Worm (Caenorhabditis elegans): Measurements from ENCODE around the gene gyg-2.

The gyg-2 gene

DNA sequence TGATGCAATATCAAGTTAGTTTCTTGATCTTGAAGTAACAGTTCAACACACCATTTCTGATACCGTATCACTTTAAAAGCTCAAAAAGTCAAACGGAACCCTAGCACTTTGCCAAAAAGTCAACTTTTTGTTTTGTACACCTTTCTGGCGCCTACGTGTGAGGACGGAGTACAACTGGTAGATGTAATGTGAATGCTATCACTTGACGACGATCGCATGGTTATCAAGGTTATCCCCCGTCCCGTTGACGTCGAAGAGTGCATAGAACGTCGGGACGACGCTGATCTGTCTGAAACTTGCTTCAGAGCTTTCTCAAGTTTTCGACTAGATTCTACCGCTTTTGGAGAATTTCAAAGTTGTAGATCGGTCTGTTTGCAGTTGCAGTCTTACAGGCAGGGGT lies 33.9 kb upstream of the gyg-2 start:
- TF ChIP-seq ztf-23 (GFP tag; IDR thresholded peaks at IDR 0.05), result no peak
- no peak for TF ChIP-seq ref-1 (GFP tag; conservative IDR thresholded peaks at IDR 0.05)

DNA sequence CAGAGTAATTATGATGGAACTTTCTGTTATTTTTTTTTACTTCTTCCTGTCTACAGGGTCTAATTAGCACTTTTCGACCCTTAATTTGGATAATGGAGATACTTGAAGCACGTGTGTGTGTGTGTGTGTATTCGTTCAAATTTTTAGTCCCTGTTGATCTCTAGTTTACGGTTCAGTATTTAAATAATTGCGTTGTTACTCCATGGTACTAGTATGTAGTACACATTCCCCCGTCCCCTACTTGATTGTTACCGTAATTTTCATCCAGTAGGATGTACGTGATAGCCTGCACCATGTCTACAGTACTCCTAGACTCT lies 33.2 kb upstream of the gyg-2 start:
- TF ChIP-seq flt-1 (GFP tag; IDR thresholded peaks at IDR 0.05), result no peak
- TF ChIP-seq ztf-29 (GFP tag; IDR thresholded peaks at IDR 0.05), result no peak
- TF ChIP-seq ztf-23 (GFP tag; IDR thresholded peaks at IDR 0.05), result no peak
- no peak for TF ChIP-seq ref-1 (GFP tag; conservative IDR thresholded peaks at IDR 0.05)
- no peak for TF ChIP-seq T22C8.4 (GFP tag; IDR thresholded peaks at IDR 0.05)
- TF ChIP-seq tab-1 (GFP tag; IDR thresholded peaks at IDR 0.05), result no peak

DNA sequence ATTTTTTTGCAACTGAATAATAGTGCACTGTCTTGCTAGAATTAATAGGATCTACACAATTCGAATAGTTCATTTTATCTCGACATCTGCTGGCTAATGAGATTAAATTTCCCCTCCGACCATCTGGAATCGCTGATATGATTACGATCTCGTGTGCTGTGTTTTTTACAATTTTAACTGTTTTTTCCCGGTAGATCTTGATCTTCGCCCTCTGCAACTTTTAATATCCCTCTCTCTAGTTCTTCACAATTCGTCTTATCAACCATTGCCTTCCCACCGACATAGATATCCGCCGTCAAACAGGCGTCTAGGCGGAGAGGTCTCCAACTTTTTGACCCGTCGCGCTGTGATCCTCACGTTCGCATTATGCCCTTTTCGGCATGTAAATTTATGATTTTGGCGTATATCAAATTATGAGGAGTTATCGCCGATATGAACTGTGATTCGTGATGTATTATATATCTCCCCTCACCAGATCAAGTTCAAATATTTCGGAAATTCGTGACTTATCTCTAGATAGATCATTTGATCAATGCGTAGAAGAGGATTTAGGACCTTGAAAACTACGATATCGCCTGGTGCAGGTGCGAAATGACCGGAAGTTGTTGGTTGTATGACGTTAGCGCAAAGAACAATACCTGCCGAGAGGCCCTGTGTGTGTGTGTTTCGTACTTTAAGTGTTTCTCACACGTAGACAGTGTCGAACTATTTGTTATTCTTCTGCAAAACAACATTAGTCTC lies 32.7 kb upstream of the gyg-2 start:
- TF ChIP-seq ref-1 (GFP tag; conservative IDR thresholded peaks at IDR 0.05), result no peak
- TF ChIP-seq cog-1 (tag; optimal IDR thresholded peaks at IDR 0.05), result no peak
- TF ChIP-seq flt-1 (GFP tag; IDR thresholded peaks at IDR 0.05), result no peak
- no peak for TF ChIP-seq klf-2 (GFP tag; conservative IDR thresholded peaks at IDR 0.05)
- TF ChIP-seq tab-1 (GFP tag; IDR thresholded peaks at IDR 0.05), result no peak
- TF ChIP-seq ztf-29 (GFP tag; IDR thresholded peaks at IDR 0.05), result no peak
- no peak for TF ChIP-seq ztf-23 (GFP tag; IDR thresholded peaks at IDR 0.05)
- TF ChIP-seq med-1 (GFP tag; optimal IDR thresholded peaks at IDR 0.05; ENCODE audit: insufficient read depth), result no peak
- TF ChIP-seq T22C8.4 (GFP tag; IDR thresholded peaks at IDR 0.05), result no peak

DNA sequence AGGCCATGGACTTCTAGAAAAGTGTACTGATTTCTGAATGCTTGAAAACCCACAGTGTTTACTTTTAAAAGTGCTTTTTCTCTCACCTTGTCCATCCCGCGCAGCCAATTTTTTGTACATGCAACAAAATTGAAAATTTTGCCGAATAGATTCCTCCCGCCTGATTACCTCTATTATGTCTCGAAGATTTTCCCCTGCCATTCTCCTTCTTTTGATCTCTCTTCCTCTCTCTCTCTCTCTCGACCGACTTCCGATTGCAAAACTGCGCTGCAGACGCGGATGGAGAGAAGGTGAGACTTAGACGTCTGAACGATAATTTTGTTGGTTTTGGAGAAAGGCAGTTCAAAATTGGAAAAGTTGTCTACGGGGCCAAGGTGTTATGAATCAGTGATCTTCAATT lies 28.4 kb upstream of the gyg-2 start:
- TF ChIP-seq ztf-29 (GFP tag; IDR thresholded peaks at IDR 0.05) (no peak), T22C8.4 (GFP tag; IDR thresholded peaks at IDR 0.05) (no peak), tab-1 (GFP tag; IDR thresholded peaks at IDR 0.05) (no peak), cog-1 (tag; optimal IDR thresholded peaks at IDR 0.05) (no peak), ref-1 (GFP tag; conservative IDR thresholded peaks at IDR 0.05) (no peak), klf-2 (GFP tag; conservative IDR thresholded peaks at IDR 0.05) (no peak), flt-1 (GFP tag; IDR thresholded peaks at IDR 0.05) (no peak), ztf-23 (GFP tag; IDR thresholded peaks at IDR 0.05) (no peak), med-1 (GFP tag; optimal IDR thresholded peaks at IDR 0.05; ENCODE audit: insufficient read depth) (no peak)

DNA sequence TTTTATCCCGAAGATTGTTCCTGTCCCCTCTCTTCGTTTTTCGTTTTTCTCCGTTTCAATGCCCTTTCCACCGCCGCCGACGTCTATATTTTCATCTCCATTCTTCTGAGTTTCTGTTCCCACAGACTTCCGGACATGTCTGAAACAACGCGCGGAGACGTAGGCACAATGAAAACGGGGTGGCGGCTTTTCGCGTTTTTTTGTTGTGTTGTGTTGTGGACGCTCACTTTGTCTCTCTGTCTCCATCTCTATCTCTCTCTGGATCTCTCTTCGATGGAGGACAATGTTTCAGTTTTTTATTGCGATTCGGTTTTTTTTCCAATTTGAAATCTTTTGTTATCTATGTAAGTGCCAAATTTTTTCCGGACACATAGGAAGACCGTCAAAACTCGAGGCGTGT lies 13.9 kb upstream of the gyg-2 start:
- no peak for TF ChIP-seq T22C8.4 (GFP tag; IDR thresholded peaks at IDR 0.05)
- TF ChIP-seq flt-1 (GFP tag; IDR thresholded peaks at IDR 0.05), result no peak
- no peak for TF ChIP-seq cog-1 (tag; optimal IDR thresholded peaks at IDR 0.05)
- TF ChIP-seq tab-1 (GFP tag; IDR thresholded peaks at IDR 0.05), result no peak
- TF ChIP-seq ztf-29 (GFP tag; IDR thresholded peaks at IDR 0.05), result no peak
- no peak for TF ChIP-seq klf-2 (GFP tag; conservative IDR thresholded peaks at IDR 0.05)
- no peak for TF ChIP-seq ztf-23 (GFP tag; IDR thresholded peaks at IDR 0.05)
- no peak for TF ChIP-seq med-1 (GFP tag; optimal IDR thresholded peaks at IDR 0.05; ENCODE audit: insufficient read depth)
- TF ChIP-seq ref-1 (GFP tag; conservative IDR thresholded peaks at IDR 0.05), result no peak

DNA sequence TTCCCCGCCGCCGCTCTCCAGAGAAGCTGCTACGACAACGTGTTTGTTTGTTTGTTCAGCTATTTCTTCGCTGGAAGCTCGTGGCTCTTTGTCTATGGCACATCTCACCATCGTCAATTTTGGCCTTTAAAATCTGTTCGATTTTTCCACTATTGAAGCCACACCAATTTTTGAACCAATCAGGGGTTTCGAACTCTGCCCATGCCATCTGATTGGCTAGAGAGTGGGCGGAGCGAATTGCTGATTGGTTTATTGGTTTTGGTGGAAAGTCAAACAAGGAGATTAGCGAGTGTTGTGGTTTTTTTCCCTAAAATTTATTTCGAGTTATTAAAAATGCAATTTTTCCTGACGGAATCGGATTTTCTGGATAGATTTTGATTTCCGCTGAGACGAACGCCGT lies 10.1 kb upstream of the gyg-2 start:
- TF ChIP-seq ztf-23 (GFP tag; IDR thresholded peaks at IDR 0.05) (no peak), klf-2 (GFP tag; conservative IDR thresholded peaks at IDR 0.05) (no peak), ztf-29 (GFP tag; IDR thresholded peaks at IDR 0.05) (no peak), T22C8.4 (GFP tag; IDR thresholded peaks at IDR 0.05) (no peak), cog-1 (tag; optimal IDR thresholded peaks at IDR 0.05) (no peak), tab-1 (GFP tag; IDR thresholded peaks at IDR 0.05) (no peak), ref-1 (GFP tag; conservative IDR thresholded peaks at IDR 0.05) (no peak), flt-1 (GFP tag; IDR thresholded peaks at IDR 0.05) (no peak), med-1 (GFP tag; optimal IDR thresholded peaks at IDR 0.05; ENCODE audit: insufficient read depth) (no peak)

DNA sequence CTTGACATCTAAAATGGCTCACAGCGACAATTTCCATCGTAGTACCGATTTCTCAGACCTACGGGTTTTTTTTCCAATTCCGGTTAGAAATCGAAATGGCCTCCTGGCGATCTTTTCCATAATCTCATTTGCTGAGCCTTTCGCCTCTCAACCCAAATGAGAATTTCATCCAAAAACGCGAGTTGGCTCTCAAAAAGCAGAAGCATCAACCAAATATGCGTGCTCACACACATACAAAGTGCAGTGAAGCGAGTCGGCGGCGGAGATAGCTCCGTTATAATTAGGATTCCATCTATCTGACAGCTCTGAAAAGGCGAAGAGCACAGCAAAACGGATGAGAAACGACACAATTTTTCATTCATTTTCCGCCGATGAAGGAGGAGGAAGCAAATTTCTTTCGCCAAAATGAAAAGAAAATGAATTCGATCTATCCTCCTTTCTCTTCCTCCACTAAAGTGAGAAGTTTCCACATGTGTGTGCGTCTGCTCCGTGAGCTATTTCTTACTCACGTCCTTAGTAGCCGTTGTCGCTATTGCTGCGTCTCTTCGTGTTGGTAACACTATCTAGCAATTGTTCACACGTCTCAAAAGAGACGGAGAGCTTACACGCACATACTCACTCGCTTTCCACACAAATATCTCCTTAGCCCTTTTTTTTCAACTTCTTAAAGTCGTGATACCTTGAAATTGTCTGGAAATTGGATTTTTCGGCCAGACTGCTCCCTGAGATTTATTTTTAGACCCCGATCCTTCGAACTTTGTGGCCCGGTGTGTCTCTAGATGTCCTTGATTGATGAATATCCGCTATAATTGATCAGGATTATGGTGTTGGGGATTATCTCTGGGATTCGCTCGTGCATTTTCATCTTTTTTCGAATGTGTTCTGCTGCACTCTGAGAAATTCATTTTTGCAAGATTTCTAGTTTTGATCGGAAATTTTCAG lies 6.3 kb upstream of the gyg-2 start:
- TF ChIP-seq med-1 (GFP tag; optimal IDR thresholded peaks at IDR 0.05; ENCODE audit: insufficient read depth) (no peak), tab-1 (GFP tag; IDR thresholded peaks at IDR 0.05) (no peak), ztf-23 (GFP tag; IDR thresholded peaks at IDR 0.05) (no peak), cog-1 (tag; optimal IDR thresholded peaks at IDR 0.05) (no peak), T22C8.4 (GFP tag; IDR thresholded peaks at IDR 0.05) (no peak), ref-1 (GFP tag; conservative IDR thresholded peaks at IDR 0.05) (no peak), flt-1 (GFP tag; IDR thresholded peaks at IDR 0.05) (no peak)

DNA sequence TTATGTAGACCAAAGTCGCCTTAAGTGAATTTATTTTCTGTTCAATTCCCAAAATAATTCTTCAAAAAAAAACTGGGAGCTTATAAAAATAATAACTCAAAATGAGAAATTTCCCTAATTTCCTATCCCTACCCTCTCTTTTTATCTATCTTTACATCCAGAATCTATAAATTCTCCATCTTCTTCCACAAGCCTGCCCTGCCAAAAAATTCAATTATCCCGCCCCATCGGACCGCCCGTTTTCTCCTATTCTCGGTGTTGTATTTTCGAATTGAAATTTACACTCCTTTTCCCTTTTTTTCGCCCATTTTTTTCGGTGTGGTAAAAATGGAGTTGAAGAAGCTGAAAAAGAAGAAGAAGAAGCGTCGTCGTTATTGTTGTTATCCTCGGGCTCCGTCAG lies 3.4 kb upstream of the gyg-2 start:
- TF ChIP-seq med-1 (GFP tag; optimal IDR thresholded peaks at IDR 0.05; ENCODE audit: insufficient read depth) (no peak), ztf-23 (GFP tag; IDR thresholded peaks at IDR 0.05) (no peak), ztf-29 (GFP tag; IDR thresholded peaks at IDR 0.05) (no peak), cog-1 (tag; optimal IDR thresholded peaks at IDR 0.05) (no peak), T22C8.4 (GFP tag; IDR thresholded peaks at IDR 0.05) (no peak), klf-2 (GFP tag; conservative IDR thresholded peaks at IDR 0.05) (no peak), tab-1 (GFP tag; IDR thresholded peaks at IDR 0.05) (no peak), ref-1 (GFP tag; conservative IDR thresholded peaks at IDR 0.05) (no peak)

DNA sequence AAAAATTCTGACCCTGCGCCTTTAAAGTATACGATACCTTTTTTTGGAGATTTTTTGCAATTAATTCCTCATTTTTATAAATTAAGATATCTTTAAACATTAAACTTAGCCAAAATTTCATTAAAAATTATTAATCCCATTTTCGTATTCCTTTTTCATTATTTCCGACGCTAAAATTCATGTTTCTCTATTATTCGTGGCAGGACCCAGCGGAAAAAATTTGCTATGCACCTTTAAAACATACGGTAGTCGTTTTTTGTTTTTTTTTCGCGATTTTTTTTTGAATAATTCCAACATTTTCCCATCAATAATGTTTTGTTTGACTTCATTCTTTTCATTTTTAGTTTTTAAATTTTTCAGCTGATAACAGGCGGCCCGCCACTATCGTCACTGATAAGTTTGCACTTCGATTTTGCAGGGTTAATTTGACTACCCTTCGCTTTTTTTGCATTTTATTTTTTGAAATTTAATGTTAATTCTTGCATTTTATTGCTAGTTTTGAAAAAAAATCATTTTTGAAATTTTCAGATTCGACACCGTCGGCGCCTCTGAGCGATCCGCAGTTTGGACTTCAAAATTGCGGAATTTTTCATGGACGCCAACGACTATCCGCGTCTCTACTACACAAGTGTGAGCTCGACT lies 1.1 kb upstream of the gyg-2 start, which contains the start of gene dkf-2:
Gene dkf-2, plus strand, starts transcription at position 592 of the 642 bp plus-strand sequence.
- TF ChIP-seq T22C8.4 (GFP tag; IDR thresholded peaks at IDR 0.05) (no peak), cog-1 (tag; optimal IDR thresholded peaks at IDR 0.05) (no peak), ztf-29 (GFP tag; IDR thresholded peaks at IDR 0.05) (no peak), ztf-23 (GFP tag; IDR thresholded peaks at IDR 0.05) (no peak), ref-1 (GFP tag; conservative IDR thresholded peaks at IDR 0.05) (no peak), klf-2 (GFP tag; conservative IDR thresholded peaks at IDR 0.05) (no peak), tab-1 (GFP tag; IDR thresholded peaks at IDR 0.05) (no peak), med-1 (GFP tag; optimal IDR thresholded peaks at IDR 0.05; ENCODE audit: insufficient read depth) (no peak), flt-1 (GFP tag; IDR thresholded peaks at IDR 0.05) (no peak)
